Fruit fly (Drosophila melanogaster) S2 (cell line): Measurements from ENCODE around the gene CG33985.
A peak's percentile ranks its signal among the peaks of the same experiment; 100 is the strongest.

ENCODE experiments used
- CG8478 ChIP-seq: fragments of >200 bp; optimal IDR thresholded peaks from 2 replicates; lab custom pipeline; 2018
- CTCF ChIP-seq, 2 experiments: fragments of >200 bp; optimal IDR thresholded peaks; 2 replicates each; lab custom pipeline; 2018

CG33985 gene

DNA sequence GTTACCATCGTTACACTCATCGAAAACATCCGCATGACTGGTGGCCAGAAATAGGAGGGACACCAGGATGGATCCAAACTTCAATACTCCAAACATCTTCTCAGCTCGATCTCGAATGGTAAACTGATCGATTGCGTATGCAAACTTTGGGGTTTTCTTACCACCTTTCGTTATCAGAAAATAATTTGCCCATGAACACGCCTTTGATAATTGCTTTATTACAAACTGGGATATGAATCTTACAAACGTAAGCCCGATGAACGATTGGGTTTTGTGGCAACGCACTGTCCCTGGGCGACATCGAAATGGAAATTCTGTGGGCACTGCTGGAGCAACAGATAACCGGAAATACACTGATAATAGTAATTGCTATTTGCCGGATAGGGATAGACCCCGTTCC, at the start of gene CG33985:
Gene CG33985, minus strand, starts transcription at position 101 of the 400 bp plus-strand sequence.
- TF ChIP-seq CTCF (optimal IDR thresholded peaks at IDR 0.05; lab: Kevin White, UChicago) = no peak
- no peak for TF ChIP-seq CG8478 (lab: Kevin White, UChicago)

DNA sequence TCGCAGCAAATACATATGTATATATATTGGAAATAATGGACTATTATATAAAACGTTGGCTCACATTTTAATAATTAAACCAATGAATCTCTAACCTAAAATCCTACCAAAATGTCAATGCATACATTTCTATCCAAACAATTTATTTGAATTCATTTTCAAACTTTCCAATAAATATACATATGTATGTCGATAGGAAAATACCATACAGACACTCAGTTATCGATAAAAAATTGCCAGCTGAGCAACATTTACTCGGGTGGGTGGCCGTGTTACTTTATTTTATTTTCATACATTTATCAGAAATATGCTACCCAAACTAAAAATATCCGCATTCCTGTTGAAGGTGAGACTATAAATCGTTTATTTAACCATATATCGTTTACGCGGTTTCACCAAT, 49.7 kb upstream of the CG33985 start, which contains the start of gene Ufsp2:
Gene Ufsp2, plus strand, starts transcription at position 214 of the 400 bp plus-strand sequence.
- TF ChIP-seq CTCF (optimal IDR thresholded peaks at IDR 0.05; lab: Kevin White, UChicago) (no peak), CG8478 (lab: Kevin White, UChicago) (no peak)

DNA sequence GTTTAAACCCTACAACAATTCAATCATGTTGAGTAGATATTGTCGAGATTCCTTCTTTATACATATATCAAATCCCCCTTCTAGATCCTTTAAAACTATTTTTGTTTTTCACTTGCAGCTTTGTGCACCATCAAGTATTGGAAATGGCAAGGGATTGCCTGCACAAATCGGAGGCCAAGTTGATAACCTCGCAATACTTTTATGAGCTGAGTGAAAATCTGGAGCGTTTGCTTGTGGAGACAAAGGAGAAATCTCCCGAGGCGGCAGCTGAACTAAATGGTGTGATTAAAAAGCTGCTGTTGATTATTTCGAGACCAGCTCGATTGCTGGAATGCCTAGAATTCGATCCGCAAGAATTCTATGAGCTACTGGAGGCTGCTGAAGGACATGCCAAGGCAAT, 44.0 kb upstream of the CG33985 start:
- TF ChIP-seq CTCF (optimal IDR thresholded peaks at IDR 0.05; lab: Kevin White, UChicago) (no peak), CG8478 (lab: Kevin White, UChicago) (no peak)

DNA sequence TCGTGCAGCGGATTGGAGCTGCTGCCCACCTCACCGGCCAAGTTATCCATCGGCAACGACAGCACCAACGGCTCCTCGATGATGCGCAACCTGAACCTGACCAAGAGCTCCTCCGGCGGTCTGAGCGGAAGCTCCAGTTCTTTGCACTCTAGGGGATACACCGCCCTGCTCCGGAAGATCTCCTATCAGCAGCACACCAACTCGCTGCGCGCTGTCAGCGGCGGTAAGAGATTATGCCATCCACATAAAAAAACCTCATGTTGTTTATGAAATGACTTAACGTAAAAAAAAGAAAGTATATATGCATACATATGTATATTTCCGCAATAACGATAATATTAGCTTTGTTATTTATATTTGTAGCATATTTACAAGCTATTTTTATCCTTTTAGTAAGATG, 42.1 kb upstream of the CG33985 start:
- TF ChIP-seq CG8478 (lab: Kevin White, UChicago) (no peak), CTCF (optimal IDR thresholded peaks at IDR 0.05; lab: Kevin White, UChicago) (no peak)

DNA sequence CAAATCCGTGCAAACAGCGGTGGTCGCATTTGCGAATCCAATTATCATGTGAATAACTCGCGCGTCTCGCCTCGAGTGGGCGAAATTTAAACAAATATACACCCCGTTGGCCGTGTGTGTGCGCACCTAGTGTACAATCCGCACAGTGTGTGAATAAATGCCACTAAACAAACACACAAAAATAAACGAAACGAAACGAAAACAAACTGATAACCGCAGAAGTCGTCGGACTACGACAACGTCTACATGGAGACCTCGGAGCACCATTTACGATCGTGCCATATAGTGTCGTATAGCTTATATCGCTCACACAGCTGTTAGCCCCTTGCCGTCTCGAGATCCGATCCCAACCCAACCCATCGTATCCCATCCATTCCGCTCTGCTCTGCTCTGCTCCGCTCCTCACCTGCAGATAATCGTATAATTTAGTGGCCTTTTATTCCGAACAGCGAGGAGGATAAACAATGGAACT, 39.9 kb upstream of the CG33985 start:
- TF ChIP-seq CG8478 (lab: Kevin White, UChicago) (no peak), CTCF (optimal IDR thresholded peaks at IDR 0.05; lab: Kevin White, UChicago) (no peak)

DNA sequence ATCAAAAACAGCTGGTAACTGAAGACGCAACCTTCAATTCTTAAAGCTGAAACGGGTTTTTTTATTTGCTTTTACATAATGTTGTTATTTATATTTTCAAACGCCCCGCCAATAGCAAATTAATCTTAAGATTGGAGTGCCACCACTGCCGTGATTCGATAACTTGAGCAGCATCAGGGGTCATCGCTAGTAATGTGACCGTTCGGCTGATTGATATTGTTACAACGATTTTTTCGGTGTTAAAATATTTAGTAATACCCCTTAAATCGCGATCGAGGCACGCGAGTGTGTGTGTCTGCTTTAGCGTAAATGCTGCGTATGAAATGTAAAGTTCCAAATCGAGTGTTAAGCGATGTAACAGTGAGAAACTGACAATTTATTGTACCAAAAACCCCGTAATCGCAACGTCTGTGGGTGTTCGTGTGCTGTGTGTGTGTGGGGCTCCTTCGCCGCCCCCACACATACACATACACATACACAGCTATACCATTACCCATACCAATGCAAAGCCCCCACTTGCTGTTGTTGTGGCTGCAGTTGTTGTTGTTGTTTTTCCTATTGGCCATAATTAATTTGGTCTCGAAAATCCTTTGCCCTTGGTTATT, 39.3 kb upstream of the CG33985 start, which contains the start of gene dop:
Gene dop, plus strand, starts transcription at position 185 of the 605 bp plus-strand sequence.
- no peak for TF ChIP-seq CTCF (optimal IDR thresholded peaks at IDR 0.05; lab: Kevin White, UChicago)
- no peak for TF ChIP-seq CG8478 (lab: Kevin White, UChicago)

DNA sequence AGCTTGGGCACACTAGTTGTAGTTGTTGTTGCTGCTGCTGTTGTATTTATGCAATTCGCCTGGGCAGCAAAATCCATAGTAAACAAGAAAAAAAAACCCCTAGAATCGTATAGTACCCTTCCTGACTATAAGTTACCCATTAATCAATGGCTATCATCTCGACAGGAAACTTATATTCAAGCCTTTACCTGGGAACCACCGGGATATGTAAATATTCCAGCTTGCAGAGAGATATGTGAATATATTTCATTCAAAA, 37.2 kb upstream of the CG33985 start:
- TF ChIP-seq CG8478 (lab: Kevin White, UChicago) = no peak
- TF ChIP-seq CTCF (optimal IDR thresholded peaks at IDR 0.05; lab: Kevin White, UChicago) = no peak

DNA sequence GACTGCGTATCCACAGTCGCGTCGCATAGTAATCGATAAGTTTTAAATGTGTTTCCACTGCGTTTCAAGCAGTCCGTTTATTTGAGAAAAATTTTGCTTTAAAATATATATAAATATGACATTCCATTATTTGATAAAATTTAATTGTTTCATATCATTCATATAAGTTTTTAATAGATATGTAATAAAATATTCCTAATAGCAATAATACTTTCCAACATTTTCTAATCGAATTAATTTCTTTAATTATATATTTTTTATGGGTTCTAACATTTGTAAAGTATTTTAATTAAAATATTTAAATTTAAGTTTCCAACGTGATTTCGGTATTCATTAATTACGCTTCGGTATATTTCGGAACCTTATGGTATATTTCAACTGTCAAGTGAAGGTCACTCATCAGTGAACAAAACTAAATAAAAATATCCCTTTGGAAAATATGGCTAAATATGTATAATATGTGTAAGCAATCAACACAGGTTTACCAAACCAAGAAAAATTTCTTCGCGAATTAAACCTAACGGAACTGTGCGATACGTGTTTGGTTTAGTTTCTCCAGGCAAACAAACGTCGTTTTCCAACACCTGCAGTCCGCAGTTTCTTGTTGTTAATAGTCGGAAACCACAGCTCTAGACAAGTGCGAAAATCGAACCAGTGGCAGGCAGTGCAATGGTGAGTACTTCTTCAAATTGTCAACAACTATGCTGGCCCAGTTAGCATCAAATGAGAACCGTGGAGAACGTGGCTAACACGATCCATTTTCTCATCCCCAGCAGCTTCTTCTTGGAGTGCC, 36.6 kb upstream of the CG33985 start, which contains the start of the genes CG7739 and SCCRO:
Gene CG7739, minus strand, starts transcription at position 8 of the 793 bp plus-strand sequence.
Gene SCCRO, plus strand, starts transcription at position 370 of the 793 bp plus-strand sequence.
- no peak for TF ChIP-seq CG8478 (lab: Kevin White, UChicago)
- no peak for TF ChIP-seq CTCF (optimal IDR thresholded peaks at IDR 0.05; lab: Kevin White, UChicago)

DNA sequence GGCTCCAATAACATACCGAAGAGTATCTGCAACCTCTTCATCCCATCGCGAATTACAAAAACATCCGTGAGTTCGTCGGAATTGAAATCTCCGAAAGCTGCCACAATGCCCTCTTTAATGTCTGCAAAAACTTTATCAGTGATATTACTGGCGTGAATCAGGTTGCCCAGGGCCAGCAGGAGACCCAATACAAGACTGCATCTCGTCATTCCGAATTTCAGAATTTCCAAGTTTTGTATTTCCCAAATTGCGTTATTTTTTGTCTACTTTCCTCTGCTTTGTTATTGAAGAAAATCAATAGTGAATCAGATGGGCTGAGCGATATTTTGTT, 36.1 kb upstream of the CG33985 start:
- TF ChIP-seq CG8478 (lab: Kevin White, UChicago) (no peak), CTCF (optimal IDR thresholded peaks at IDR 0.05; lab: Kevin White, UChicago) (no peak)

DNA sequence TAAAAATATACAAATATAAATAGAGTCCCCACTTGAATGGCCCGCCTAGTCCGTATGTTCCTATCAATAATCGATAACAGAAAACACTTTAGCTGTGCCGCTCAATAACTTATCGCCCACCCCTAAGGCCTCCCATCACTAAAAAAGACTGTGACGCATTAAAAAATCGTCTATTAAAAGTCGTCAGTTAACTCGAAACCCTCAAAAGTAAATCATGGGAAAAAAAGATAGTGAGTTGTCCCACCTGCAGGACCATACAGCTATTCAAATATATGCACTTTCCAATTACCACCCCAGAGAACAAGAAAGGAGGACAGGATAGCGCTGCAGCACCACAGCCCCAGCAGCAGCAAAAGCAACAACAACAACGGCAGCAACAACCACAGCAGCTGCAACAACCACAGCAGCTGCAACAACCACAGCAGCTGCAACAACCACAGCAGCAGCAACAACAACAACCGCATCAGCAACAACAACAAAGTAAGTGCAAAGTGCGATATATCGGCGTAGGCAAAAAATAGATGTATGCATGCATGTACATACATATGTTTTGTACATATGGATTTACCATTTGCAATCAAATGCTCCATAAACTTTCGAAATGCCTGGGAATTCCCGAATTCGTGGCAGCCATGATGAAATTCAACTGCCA, 27.5 kb upstream of the CG33985 start, which contains the start of gene AGO2:
Gene AGO2, plus strand, starts transcription at position 121 of the 652 bp plus-strand sequence.
- TF ChIP-seq CTCF (optimal IDR thresholded peaks at IDR 0.05; lab: Kevin White, UChicago) = peak; percentile 54 to 67
- TF ChIP-seq CG8478 (lab: Kevin White, UChicago) = no peak

DNA sequence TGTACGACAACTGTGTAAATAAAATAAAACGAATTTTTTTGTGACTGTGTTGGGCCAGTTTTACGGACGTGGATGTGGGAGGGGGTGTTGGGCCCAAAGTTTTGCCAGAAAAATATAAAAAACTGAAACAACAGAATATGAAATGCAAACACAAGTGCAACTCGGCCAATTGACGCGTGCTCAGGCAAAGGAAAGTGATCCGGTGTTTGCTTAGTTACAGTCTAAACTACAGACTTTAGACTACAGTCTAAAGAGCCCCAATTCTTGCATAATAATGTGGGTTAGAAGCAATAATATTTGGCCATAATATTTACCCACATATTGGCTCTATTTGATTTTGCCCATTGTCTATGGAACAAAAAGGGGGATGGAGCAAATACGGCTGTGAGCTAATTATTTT, 22.2 kb upstream of the CG33985 start:
- TF ChIP-seq CTCF (optimal IDR thresholded peaks at IDR 0.05; lab: Kevin White, UChicago) = no peak

DNA sequence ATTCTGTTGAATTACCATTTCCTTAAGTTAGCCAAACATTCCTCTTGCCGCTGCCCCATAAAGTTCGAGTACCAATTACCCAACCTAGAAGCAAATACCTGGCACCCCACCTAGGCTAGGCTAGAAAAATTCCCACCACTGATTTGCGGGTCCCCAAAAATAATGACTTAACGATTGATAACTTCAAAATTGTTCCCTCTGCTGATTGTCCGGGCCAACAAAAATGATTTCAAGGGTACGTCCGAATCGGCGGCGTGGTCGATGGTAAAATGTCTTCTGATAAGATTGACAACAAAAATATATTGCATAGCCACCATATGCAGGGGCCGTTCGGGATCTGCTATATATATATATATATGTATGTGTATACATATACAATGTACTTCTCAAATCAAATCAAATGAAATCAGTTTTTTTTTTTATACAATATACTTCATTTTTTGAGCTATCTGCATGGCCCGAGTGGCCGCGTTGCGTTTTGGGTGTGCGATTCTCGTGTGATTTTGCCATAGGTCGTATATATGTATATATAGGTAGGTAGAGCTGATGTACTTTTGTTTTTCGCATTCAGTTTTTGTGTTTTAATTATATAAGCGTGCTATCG, 20.7 kb upstream of the CG33985 start:
- TF ChIP-seq CG8478 (lab: Kevin White, UChicago) (no peak), CTCF (optimal IDR thresholded peaks at IDR 0.05; lab: Kevin White, UChicago) (no peak)

DNA sequence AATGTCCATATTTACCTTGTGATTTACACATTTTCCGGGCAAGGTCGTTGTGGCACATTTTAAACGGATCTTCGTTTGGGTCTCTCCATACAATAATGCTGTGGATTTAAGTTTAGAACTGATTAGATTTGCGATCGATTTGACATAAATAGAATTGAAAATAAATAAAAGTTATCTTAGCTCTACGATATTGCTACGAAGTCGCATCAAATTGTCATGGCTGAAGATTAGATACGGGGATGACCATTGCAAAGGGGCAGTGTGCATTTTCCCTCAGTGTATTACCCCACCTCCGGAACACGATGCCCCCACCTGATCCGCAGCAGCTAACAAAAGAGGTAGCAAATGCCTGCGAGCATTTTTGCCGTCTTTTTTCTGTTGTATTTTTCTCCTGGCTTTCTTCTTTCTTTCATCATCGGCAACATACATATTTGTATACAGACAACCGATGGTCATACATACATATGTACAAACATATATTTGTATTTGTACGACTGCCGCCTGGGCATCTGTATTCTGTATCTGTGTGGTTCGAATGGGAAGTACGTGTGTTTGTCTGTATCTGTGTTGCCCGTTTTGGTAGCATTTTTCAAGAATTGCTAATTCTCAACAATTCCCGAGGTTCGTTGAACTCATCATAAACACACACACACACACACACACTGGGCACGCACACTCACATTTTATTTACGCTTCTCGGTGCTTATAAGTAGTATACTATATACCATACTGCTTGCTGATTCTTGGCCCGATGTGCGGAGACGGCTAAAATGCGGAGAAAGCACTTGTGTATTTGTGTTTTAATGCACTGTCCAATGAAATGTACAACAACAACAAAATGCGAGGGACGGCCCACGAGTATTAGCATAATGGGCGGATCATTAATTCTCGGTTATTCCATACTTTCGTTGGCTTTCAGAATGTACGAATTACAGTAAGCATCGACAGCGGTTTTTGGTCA, 18.1 kb upstream of the CG33985 start:
- TF ChIP-seq CG8478 (lab: Kevin White, UChicago) = no peak
- no peak for TF ChIP-seq CTCF (optimal IDR thresholded peaks at IDR 0.05; lab: Kevin White, UChicago)

DNA sequence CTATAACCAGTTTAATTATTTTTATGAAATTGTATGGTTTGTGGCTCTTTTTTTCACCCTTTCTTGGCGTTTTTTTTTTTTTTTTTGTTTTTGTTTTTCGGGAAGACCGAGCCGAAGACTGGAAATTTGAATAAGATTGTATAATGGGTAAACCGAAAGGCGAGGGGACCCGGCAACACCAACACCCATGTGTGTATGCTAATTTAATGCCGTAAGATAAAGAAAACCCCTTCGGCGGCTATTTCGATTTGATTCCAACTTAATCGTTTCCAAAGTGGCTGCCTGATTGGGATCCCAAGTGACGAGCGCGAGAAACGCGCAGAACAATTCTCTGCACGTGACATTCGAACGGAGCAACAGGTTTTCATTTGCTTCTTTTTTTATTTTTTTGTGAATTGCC, 16.9 kb upstream of the CG33985 start:
- TF ChIP-seq CG8478 (lab: Kevin White, UChicago) (no peak), CTCF (optimal IDR thresholded peaks at IDR 0.05; lab: Kevin White, UChicago) (no peak)
